Fruit fly (Drosophila melanogaster) whole organism, embryonic: ENCODE results near the gene CG17127.

ENCODE experiments used
- Bdp1 ChIP-seq: fragments of 200-800 bp; sonication (Bioruptor generic); optimal IDR thresholded peaks from 3 replicates; lab custom pipeline; 2016; ENCODE audit warnings: missing biosample characterization, missing genetic modification characterization
- CG11504 ChIP-seq: fragments of 200-800 bp; sonication (Bioruptor generic); optimal IDR thresholded peaks from 3 replicates; lab custom pipeline; 2019; ENCODE audit warnings: missing biosample characterization, mild to moderate bottlenecking, missing genetic modification characterization, moderate library complexity
- CG12769 ChIP-seq: fragments of 200-800 bp; sonication (Bioruptor generic); optimal IDR thresholded peaks from 2 replicates; lab custom pipeline; 2019; ENCODE audit warnings: missing biosample characterization, mild to moderate bottlenecking, missing genetic modification characterization, moderate library complexity
- CG14014 ChIP-seq: fragments of 200-800 bp; sonication (Bioruptor generic); IDR thresholded peaks from 2 replicates; pipeline ENCODE4 v1.3.6; 2022; ENCODE audit warnings: missing biosample characterization, missing genetic modification characterization
- CG14441 ChIP-seq: fragments of 200-800 bp; sonication (Bioruptor generic); IDR thresholded peaks from 2 replicates; pipeline ENCODE4 v1.3.6; 2022; ENCODE audit warnings: missing biosample characterization, missing genetic modification characterization
- CG15073 ChIP-seq: fragments of 200-800 bp; sonication (Bioruptor generic); optimal IDR thresholded peaks from 2 replicates; lab custom pipeline; 2016; ENCODE audit warnings: missing biosample characterization, missing genetic modification characterization
- CG15514 ChIP-seq: fragments of 200-800 bp; sonication (Bioruptor generic); optimal IDR thresholded peaks from 3 replicates; lab custom pipeline; 2017; ENCODE audit warnings: missing biosample characterization, missing genetic modification characterization, mild to moderate bottlenecking, moderate library complexity, missing genetic modification reagents
- CG17328 ChIP-seq: fragments of 200-800 bp; sonication (Bioruptor generic); IDR thresholded peaks from 2 replicates; pipeline ENCODE4 v1.3.6; 2022; ENCODE audit warnings: missing biosample characterization, missing genetic modification characterization
- CG18011 ChIP-seq: fragments of 200-800 bp; sonication (Bioruptor generic); optimal IDR thresholded peaks from 2 replicates; lab custom pipeline; 2017; ENCODE audit warnings: missing biosample characterization, missing genetic modification characterization, mild to moderate bottlenecking, moderate library complexity, missing genotype
- CG3726 ChIP-seq: fragments of 200-800 bp; sonication (Bioruptor generic); IDR thresholded peaks from 3 replicates; pipeline ENCODE4, ENCODE4 v1.3.6; 2022; ENCODE audit warnings: missing biosample characterization, missing genetic modification characterization
- CG4360 ChIP-seq: fragments of 200-800 bp; sonication (Bioruptor generic); IDR thresholded peaks from 2 replicates; pipeline ENCODE4 v1.3.6; 2022; ENCODE audit warnings: missing biosample characterization, missing genetic modification characterization
- CG4424 ChIP-seq: fragments of 200-800 bp; sonication (Bioruptor generic); optimal IDR thresholded peaks from 3 replicates; lab custom pipeline; 2016; ENCODE audit warnings: missing biosample characterization, missing genetic modification characterization
- CG7963 ChIP-seq: fragments of 200-800 bp; sonication (Bioruptor generic); IDR thresholded peaks from 3 replicates; pipeline ENCODE4 v1.3.6; 2022; ENCODE audit warnings: missing biosample characterization, missing genetic modification characterization; ENCODE audit not compliant: partially characterized antibody
- CG9215 ChIP-seq: fragments of 200-800 bp; sonication (Bioruptor generic); IDR thresholded peaks from 2 replicates; pipeline ENCODE4 v1.3.6; 2022; ENCODE audit warnings: missing biosample characterization, missing genetic modification characterization
- CHES-1-like ChIP-seq: fragments of 200-800 bp; sonication (Bioruptor generic); optimal IDR thresholded peaks from 2 replicates; lab custom pipeline; 2016; ENCODE audit warnings: missing biosample characterization, missing genetic modification characterization
- CTCF ChIP-seq: fragments of 200-800 bp; sonication (Bioruptor generic); optimal IDR thresholded peaks from 2 replicates; lab custom pipeline; 2017; ENCODE audit warnings: missing biosample characterization, mild to moderate bottlenecking, missing genetic modification characterization, moderate library complexity
- Ets65A ChIP-seq: fragments of 200-800 bp; sonication (Bioruptor generic); peaks from one replicate; lab custom pipeline; 2016; ENCODE audit warnings: missing biosample characterization, missing genetic modification characterization
- Fer2 ChIP-seq: fragments of 200-800 bp; sonication (Bioruptor generic); optimal IDR thresholded peaks from 2 replicates; lab custom pipeline; 2018; ENCODE audit warnings: missing biosample characterization, mild to moderate bottlenecking, missing genetic modification characterization, moderate library complexity
- HLH54F ChIP-seq: fragments of 200-800 bp; sonication (Bioruptor generic); optimal IDR thresholded peaks from 3 replicates; lab custom pipeline; 2016; ENCODE audit warnings: missing biosample characterization, missing genetic modification characterization
- HLHmδ ChIP-seq: fragments of 200-800 bp; sonication (Bioruptor generic); optimal IDR thresholded peaks from 2 replicates; lab custom pipeline; 2018; ENCODE audit warnings: missing biosample characterization, mild to moderate bottlenecking, missing genetic modification characterization, moderate library complexity
- Kr ChIP-seq: fragments of 200-800 bp; sonication (Bioruptor generic); optimal IDR thresholded peaks from 2 replicates; lab custom pipeline; 2017; ENCODE audit warnings: missing biosample characterization, mild to moderate bottlenecking, missing genetic modification characterization
- Med ChIP-seq: fragments of 200-800 bp; sonication (Bioruptor generic); peaks from one replicate; lab custom pipeline; 2016; ENCODE audit warnings: missing biosample characterization, missing genetic modification characterization, mild to moderate bottlenecking, inconsistent platforms, moderate library complexity
- Neu2 ChIP-seq: fragments of 200-800 bp; sonication (Bioruptor generic); optimal IDR thresholded peaks from 3 replicates; lab custom pipeline; 2016; ENCODE audit warnings: missing biosample characterization, missing genetic modification characterization, borderline replicate concordance
- Optix ChIP-seq: fragments of 200-800 bp; sonication (Bioruptor generic); IDR thresholded peaks from 3 replicates; pipeline ENCODE4 v1.3.6; 2022; ENCODE audit warnings: missing biosample characterization, missing genetic modification characterization
- Scr ChIP-seq: fragments of 200-800 bp; sonication (Bioruptor generic); IDR thresholded peaks from 2 replicates; pipeline ENCODE4 v1.3.6; 2022; ENCODE audit warnings: missing biosample characterization, missing genetic modification characterization; ENCODE audit not compliant: partially characterized antibody
- Stat92E ChIP-seq, 3 experiments: fragments of >200 bp in 2 of 3; fragments of 200-800 bp in 1 of 3; sonication (Bioruptor generic) in 1 of 3; optimal IDR thresholded peaks; 2 replicates each; lab custom pipeline; 2017 to 2019; ENCODE audit warnings: missing biosample characterization in 3 of 3, missing genetic modification characterization in 3 of 3, mild to moderate bottlenecking in 1 of 3, moderate library complexity in 1 of 3
- Tbp ChIP-seq: fragments of >200 bp; optimal IDR thresholded peaks from 2 replicates; lab custom pipeline; 2018; ENCODE audit warnings: missing biosample characterization, missing genetic modification characterization
- chm ChIP-seq: fragments of 200-800 bp; sonication (Bioruptor generic); IDR thresholded peaks from 2 replicates; pipeline ENCODE4 v1.3.6; 2022; ENCODE audit warnings: missing biosample characterization, missing genetic modification characterization
- dm ChIP-seq: fragments of 200-800 bp; sonication (Bioruptor generic); optimal IDR thresholded peaks from 3 replicates; lab custom pipeline; 2016; ENCODE audit warnings: missing biosample characterization, missing genetic modification characterization
- dmrt11E ChIP-seq: fragments of 200-800 bp; sonication (Bioruptor generic); optimal IDR thresholded peaks from 3 replicates; lab custom pipeline; 2018; ENCODE audit warnings: missing biosample characterization, mild to moderate bottlenecking, missing genetic modification characterization, moderate library complexity
- dmrt99B ChIP-seq: fragments of 200-800 bp; sonication (Bioruptor generic); optimal IDR thresholded peaks from 2 replicates; lab custom pipeline; 2018; ENCODE audit warnings: missing biosample characterization, mild to moderate bottlenecking, missing genetic modification characterization, moderate library complexity
- gcm2 ChIP-seq: fragments of 200-800 bp; sonication (Bioruptor generic); optimal IDR thresholded peaks from 2 replicates; lab custom pipeline; 2016; ENCODE audit warnings: missing biosample characterization, missing genetic modification characterization
- gsb ChIP-seq: fragments of 200-800 bp; sonication (Bioruptor generic); IDR thresholded peaks from 2 replicates; pipeline ENCODE4 v1.3.6; 2022; ENCODE audit warnings: missing biosample characterization, missing genetic modification characterization
- gsb-n ChIP-seq: fragments of 200-800 bp; sonication (Bioruptor generic); optimal IDR thresholded peaks from 3 replicates; lab custom pipeline; 2018; ENCODE audit warnings: missing biosample characterization, mild to moderate bottlenecking, missing genetic modification characterization
- inv ChIP-seq: fragments of 200-800 bp; sonication (Bioruptor generic); IDR thresholded peaks from 2 replicates; pipeline ENCODE4 v1.3.6; 2022; ENCODE audit warnings: missing biosample characterization, missing genetic modification characterization; ENCODE audit not compliant: partially characterized antibody
- ken ChIP-seq: fragments of 200-800 bp; sonication (Bioruptor generic); IDR thresholded peaks from 3 replicates; pipeline ENCODE4 v1.3.6; 2022; ENCODE audit warnings: missing biosample characterization, missing genetic modification characterization
- lola ChIP-seq, 3 experiments: fragments of >200 bp in 2 of 3; fragments of 200-800 bp in 1 of 3; sonication (Bioruptor generic) in 1 of 3; optimal IDR thresholded peaks; 2 replicates each; lab custom pipeline; 2017 to 2019; ENCODE audit warnings: missing biosample characterization in 3 of 3, missing genetic modification characterization in 3 of 3, mild to moderate bottlenecking in 1 of 3, moderate library complexity in 1 of 3
- nerfin-1 ChIP-seq: fragments of 200-800 bp; sonication (Bioruptor generic); optimal IDR thresholded peaks from 3 replicates; lab custom pipeline; 2019; ENCODE audit warnings: missing biosample characterization, mild to moderate bottlenecking, missing genetic modification characterization, moderate library complexity
- onecut ChIP-seq: fragments of 200-800 bp; sonication (Bioruptor generic); IDR thresholded peaks from 2 replicates; pipeline ENCODE4 v1.3.6; 2022; ENCODE audit warnings: missing biosample characterization, missing genetic modification characterization
- pb ChIP-seq: fragments of 200-800 bp; sonication (Bioruptor generic); optimal IDR thresholded peaks from 3 replicates; lab custom pipeline; 2016; ENCODE audit warnings: missing biosample characterization, missing genetic modification characterization
- prd ChIP-seq, 3 experiments: fragments of >200 bp in 2 of 3; fragments of 200-800 bp in 1 of 3; sonication (Bioruptor generic) in 1 of 3; optimal IDR thresholded peaks in 2 of 3; IDR thresholded peaks in 1 of 3; 2 replicates in 2 of 3; 3 replicates in 1 of 3; pipeline versions ENCODE4 v1.3.6 to Lab custom; 2017 to 2022; ENCODE audit warnings: missing biosample characterization in 1 of 3, missing genetic modification characterization in 1 of 3
- pros ChIP-seq: fragments of 200-800 bp; sonication (Bioruptor generic); optimal IDR thresholded peaks from 3 replicates; lab custom pipeline; 2019; ENCODE audit warnings: missing biosample characterization, mild to moderate bottlenecking, missing genetic modification characterization, moderate library complexity
- psq ChIP-seq: fragments of 200-800 bp; sonication (Bioruptor generic); optimal IDR thresholded peaks from 2 replicates; lab custom pipeline; 2017; ENCODE audit warnings: missing biosample characterization, missing genetic modification characterization
- pum ChIP-seq: fragments of 200-800 bp; sonication (Bioruptor generic); optimal IDR thresholded peaks from 2 replicates; lab custom pipeline; 2016; ENCODE audit warnings: missing biosample characterization, missing genetic modification characterization
- sd ChIP-seq: fragments of 200-800 bp; sonication (Bioruptor generic); optimal IDR thresholded peaks from 3 replicates; lab custom pipeline; 2018; ENCODE audit warnings: missing biosample characterization, mild to moderate bottlenecking, missing genetic modification characterization, moderate library complexity
- sima ChIP-seq: fragments of 200-800 bp; sonication (Bioruptor generic); optimal IDR thresholded peaks from 2 replicates; lab custom pipeline; 2016; ENCODE audit warnings: missing biosample characterization, missing genetic modification characterization
- sna ChIP-seq: fragments of 200-800 bp; sonication (Bioruptor generic); IDR thresholded peaks from 2 replicates; pipeline ENCODE4 v1.3.6; 2022; ENCODE audit warnings: missing biosample characterization, missing genetic modification characterization; ENCODE audit not compliant: partially characterized antibody
- sob ChIP-seq: fragments of 200-800 bp; sonication (Bioruptor generic); IDR thresholded peaks from 2 replicates; pipeline ENCODE4 v1.3.6; 2022; ENCODE audit warnings: missing biosample characterization, missing genetic modification characterization
- tin ChIP-seq: fragments of 200-800 bp; sonication (Bioruptor generic); optimal IDR thresholded peaks from 3 replicates; lab custom pipeline; 2016; ENCODE audit warnings: missing biosample characterization, missing genetic modification characterization
- z ChIP-seq: fragments of 200-800 bp; sonication (Bioruptor generic); IDR thresholded peaks from 3 replicates; pipeline ENCODE4 v1.3.6; 2022; ENCODE audit warnings: missing biosample characterization, missing genetic modification characterization

CG17127 gene

DNA sequence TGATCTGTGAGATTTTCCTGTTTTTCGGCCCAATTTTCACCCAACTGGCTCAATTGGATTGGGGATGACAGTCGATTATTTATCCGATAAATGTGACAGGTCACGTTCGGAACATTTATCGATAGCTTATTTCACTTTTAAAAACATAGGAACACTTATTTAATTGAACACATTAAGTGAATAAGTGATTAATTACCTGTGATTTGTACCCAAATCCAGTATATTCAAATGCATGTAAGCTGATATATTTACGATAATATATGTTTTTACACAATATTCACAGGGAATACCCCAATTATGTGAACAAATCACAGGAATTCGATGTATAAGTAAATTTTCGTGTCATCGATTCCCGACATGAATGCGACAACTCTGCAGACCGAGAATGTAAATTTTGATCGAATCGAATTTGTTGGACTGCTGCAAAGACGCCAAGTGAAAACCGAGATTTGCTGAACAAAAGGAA is 38.3 kb upstream of the CG17127 start, which contains the start of the genes EMC3 and Dpy-30L1 (continued):
- no peak for TF ChIP-seq CTCF (GFP tag; lab: Kevin White, UChicago)
- TF ChIP-seq CG15514 (GFP tag; lab: Kevin White, UChicago): peak; percentile 71
- TF ChIP-seq CG15073 (GFP tag; lab: Kevin White, UChicago): no peak
- no peak for TF ChIP-seq CG7963 (GFP tag; lab: Robert Waterston, UW)
- TF ChIP-seq dm (GFP tag; lab: Kevin White, UChicago): peak; percentile 8
- peak; percentile 48 for TF ChIP-seq CG4424 (GFP tag; lab: Kevin White, UChicago)
- TF ChIP-seq HLH54F (GFP tag; lab: Kevin White, UChicago): peak; percentile 32
- no peak for TF ChIP-seq prd (optimal IDR thresholded peaks at IDR 0.05; lab: Kevin White, UChicago)
- peak; percentile 62 for TF ChIP-seq prd (GFP tag; IDR thresholded peaks at IDR 0.05; lab: Robert Waterston, UW)
- TF ChIP-seq dmrt99B (tag; lab: Kevin White, UChicago): no peak
- TF ChIP-seq CG14014 (GFP tag; lab: Robert Waterston, UW): no peak
- no peak for TF ChIP-seq z
- no peak for TF ChIP-seq CG4360 (GFP tag; lab: Robert Waterston, UW)
- TF ChIP-seq pros: no peak
- TF ChIP-seq Fer2 (tag; lab: Kevin White, UChicago): peak; percentile 2
- no peak for TF ChIP-seq Stat92E (GFP tag; optimal IDR thresholded peaks at IDR 0.05; lab: Kevin White, UChicago)
- no peak for TF ChIP-seq Tbp (GFP tag; lab: Kevin White, UChicago)
- no peak for TF ChIP-seq CG12769 (tag; lab: Kevin White, UChicago)
- TF ChIP-seq Neu2 (GFP tag; lab: Kevin White, UChicago): no peak
- TF ChIP-seq sna (GFP tag; lab: Robert Waterston, UW): peak; percentile 91
- TF ChIP-seq tin: peak; percentile 21
- TF ChIP-seq pum (GFP tag; lab: Kevin White, UChicago): peak; percentile 30
- no peak for TF ChIP-seq gsb-n (tag; lab: Kevin White, UChicago)
- TF ChIP-seq CG18011: peak; percentile 33
- no peak for TF ChIP-seq psq
- no peak for TF ChIP-seq sd (tag; lab: Kevin White, UChicago)
- peak; percentile 53; the same call in 1 of the 2 replicates for TF ChIP-seq CG14441 (GFP tag; lab: Robert Waterston, UW)
- TF ChIP-seq CG11504 (tag; lab: Kevin White, UChicago): no peak
- TF ChIP-seq Optix (GFP tag; lab: Robert Waterston, UW): no peak
- TF ChIP-seq ken (GFP tag; lab: Robert Waterston, UW): no peak
- TF ChIP-seq Kr (GFP tag; lab: Kevin White, UChicago): no peak
- TF ChIP-seq HLHmδ (GFP tag; lab: Kevin White, UChicago): no peak
- no peak for TF ChIP-seq CG3726
- TF ChIP-seq Ets65A (GFP tag; lab: Kevin White, UChicago): peak; percentile 92
- peak; percentile 41 for TF ChIP-seq nerfin-1 (tag; lab: Kevin White, UChicago)
- TF ChIP-seq pb (GFP tag; lab: Kevin White, UChicago): no peak
- TF ChIP-seq CG9215 (GFP tag; lab: Robert Waterston, UW): peak; percentile 49; the same call in 1 of the 2 replicates
- TF ChIP-seq dmrt11E (tag; lab: Kevin White, UChicago): peak; percentile 63
- no peak for TF ChIP-seq gsb (GFP tag; lab: Robert Waterston, UW)
- peak; percentile 92 for TF ChIP-seq Scr (GFP tag; lab: Robert Waterston, UW)
- TF ChIP-seq lola (GFP tag; optimal IDR thresholded peaks at IDR 0.05; lab: Kevin White, UChicago): peak in 1 of 3 experiments; percentile 50
- no peak for TF ChIP-seq Bdp1 (GFP tag; lab: Kevin White, UChicago)
- peak; percentile 12 for TF ChIP-seq gcm2
- TF ChIP-seq onecut (GFP tag; lab: Robert Waterston, UW): peak; percentile 30; the same call in 1 of the 2 replicates
- no peak for TF ChIP-seq chm (GFP tag; lab: Robert Waterston, UW)
- peak; percentile 85 for TF ChIP-seq Med (GFP tag; lab: Kevin White, UChicago)
- TF ChIP-seq inv: peak; percentile 73
- no peak for TF ChIP-seq sima (GFP tag; lab: Kevin White, UChicago)
- peak; percentile 55; the same call in 1 of the 2 replicates for TF ChIP-seq sob
- TF ChIP-seq CG17328 (GFP tag; lab: Robert Waterston, UW): no peak
- peak; percentile 33 for TF ChIP-seq CHES-1-like (GFP tag; lab: Kevin White, UChicago)
